Worm (Caenorhabditis elegans): Measurements from ENCODE around the gene T07F12.1.

- no peak for TF ChIP-seq him-1 (tag; optimal IDR thresholded peaks at IDR 0.05)
- no peak for TF ChIP-seq dao-5 (tag; optimal IDR thresholded peaks at IDR 0.05)
Observed at ce11 chrX:4861413-4861812, 32.4 kb upstream of the T07F12.1 start.
